Fruit fly (Drosophila melanogaster): ENCODE measurements around the gene D2hgdh.

Gene D2hgdh

DNA sequence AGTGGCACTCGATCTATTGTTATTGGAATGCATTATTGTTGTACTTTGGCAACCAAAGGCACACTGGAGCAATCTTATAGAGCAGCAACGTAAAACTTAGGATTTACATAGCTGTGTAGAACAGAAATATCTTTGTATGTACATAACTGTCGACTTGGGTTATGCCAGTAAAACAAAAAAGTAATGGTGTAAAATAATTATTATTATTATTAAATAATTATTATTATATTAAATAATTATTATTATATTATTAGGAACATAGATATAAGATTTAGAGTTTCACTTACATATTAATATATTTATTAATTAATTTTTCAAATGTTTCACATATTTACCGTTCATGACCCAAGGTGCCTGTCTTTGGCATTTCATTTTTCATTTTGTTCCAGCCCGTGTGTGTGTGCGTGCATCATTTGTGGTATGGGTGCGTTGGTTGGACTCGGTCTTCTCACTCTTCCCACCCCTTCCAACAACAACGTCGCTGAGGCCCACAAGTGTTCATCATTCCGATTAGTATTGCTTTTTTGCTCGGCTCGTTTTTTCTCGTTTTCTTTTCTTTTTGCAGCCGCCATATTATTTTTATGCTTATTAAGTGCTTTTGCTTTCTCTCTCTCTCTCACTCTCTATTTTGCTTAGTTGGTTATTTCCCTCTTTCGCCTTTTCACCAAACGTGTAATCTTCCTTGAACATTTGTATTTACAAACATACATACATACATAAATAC is 17.2 kb upstream of the D2hgdh start (continued):
- TF ChIP-seq Awh (GFP tag; IDR thresholded peaks at IDR 0.05) (peak; percentile 79), Bdp1 (GFP tag; optimal IDR thresholded peaks at IDR 0.05) (peak; percentile 60), pb (GFP tag; optimal IDR thresholded peaks at IDR 0.05) (peak; percentile 72), Fer3 (tag; optimal IDR thresholded peaks at IDR 0.05) (peak; percentile 94), Ptx1 (GFP tag; IDR thresholded peaks at IDR 0.05) (peak; percentile 95), ham (GFP tag; IDR thresholded peaks at IDR 0.05) (peak; percentile 71), CG1024 (GFP tag; IDR thresholded peaks at IDR 0.05) (peak; percentile 74), CG17186 (GFP tag; optimal IDR thresholded peaks at IDR 0.05) (peak; percentile 50), CG10274 (GFP tag; optimal IDR thresholded peaks at IDR 0.05) (peak; percentile 82), dmrt99B (tag; optimal IDR thresholded peaks at IDR 0.05) (peak; percentile 99), chm (GFP tag; IDR thresholded peaks at IDR 0.05) (peak; percentile 69; the same call in 1 of the 2 replicates), insv (GFP tag; optimal IDR thresholded peaks at IDR 0.05) (peak in 1 of 2 experiments; percentile 86), CG3847 (GFP tag; IDR thresholded peaks at IDR 0.05) (peak; percentile 93), pros (GFP tag; optimal IDR thresholded peaks at IDR 0.05) (peak; percentile 27), sc (optimal IDR thresholded peaks at IDR 0.05) (no peak), sc (GFP tag; optimal IDR thresholded peaks at IDR 0.05) (peak; percentile 99), fd96Cb (tag; optimal IDR thresholded peaks at IDR 0.05) (peak; percentile 98), CG3281 (GFP tag; optimal IDR thresholded peaks at IDR 0.05) (peak; percentile 99), jigr1 (GFP tag; IDR thresholded peaks at IDR 0.05) (peak; percentile 88; the same call in 2 of the 3 replicates), Myb (GFP tag; optimal IDR thresholded peaks at IDR 0.05) (peak; percentile 48), CG10321 (GFP tag; IDR thresholded peaks at IDR 0.05) (peak; percentile 59; the same call in 1 of the 2 replicates), slp2 (GFP tag; optimal IDR thresholded peaks at IDR 0.05) (peak; percentile 89), CG31388 (GFP tag; optimal IDR thresholded peaks at IDR 0.05) (peak; percentile 90), Taf1 (GFP tag; IDR thresholded peaks at IDR 0.05) (peak; percentile 77), TFAM (GFP tag; optimal IDR thresholded peaks at IDR 0.05) (no peak), Neu2 (GFP tag; optimal IDR thresholded peaks at IDR 0.05; ENCODE audit: borderline replicate concordance) (no peak), CG6791 (GFP tag; IDR thresholded peaks at IDR 0.05; ENCODE audit: partially characterized antibody) (0 out of 3 replicates have a peak, but pooled peaks have one; percentile 38), CG6683 (GFP tag; optimal IDR thresholded peaks at IDR 0.05) (peak; percentile 96), CG7556 (GFP tag; optimal IDR thresholded peaks at IDR 0.05) (peak; percentile 99), gsb-n (tag; optimal IDR thresholded peaks at IDR 0.05) (peak; percentile 96), CG3726 (GFP tag; IDR thresholded peaks at IDR 0.05) (peak; percentile 90), Kr (GFP tag; optimal IDR thresholded peaks at IDR 0.05) (peak; percentile 90), ab (GFP tag; optimal IDR thresholded peaks at IDR 0.05) (peak; percentile 89), dimm (GFP tag; IDR thresholded peaks at IDR 0.05) (peak; percentile 85), h (optimal IDR thresholded peaks at IDR 0.05) (no peak), D (optimal IDR thresholded peaks at IDR 0.05) (no peak), D (GFP tag; optimal IDR thresholded peaks at IDR 0.05) (peak; percentile 99), tup (GFP tag; optimal IDR thresholded peaks at IDR 0.05) (peak; percentile 91), CG6254 (GFP tag; optimal IDR thresholded peaks at IDR 0.05) (peak; percentile 95), Hr3 (GFP tag; optimal IDR thresholded peaks at IDR 0.05) (peak; percentile 98), CkIIα-i1 (GFP tag; IDR thresholded peaks at IDR 0.05) (no peak), CoRest (tag; optimal IDR thresholded peaks at IDR 0.05) (peak; percentile 99), onecut (GFP tag; IDR thresholded peaks at IDR 0.05) (peak; percentile 75), Hmx (GFP tag; optimal IDR thresholded peaks at IDR 0.05) (peak; percentile 22), CG14860 (GFP tag; IDR thresholded peaks at IDR 0.05; ENCODE audit: partially characterized antibody) (0 out of 3 replicates have a peak, but pooled peaks have one; percentile 40), Jarid2 (GFP tag; optimal IDR thresholded peaks at IDR 0.05) (peak; percentile 83), Meics (GFP tag; optimal IDR thresholded peaks at IDR 0.05) (peak; percentile 98), PHDP (tag; optimal IDR thresholded peaks at IDR 0.05) (peak; percentile 96), Spps (tag; optimal IDR thresholded peaks at IDR 0.05) (peak; percentile 97), dpn (GFP tag; optimal IDR thresholded peaks at IDR 0.05) (peak; percentile 79 to 95)
